Worm (Caenorhabditis elegans) whole organism, L3 larva: Measurements from ENCODE around the gene sph-1.

Experiments
- ZK546.5 ChIP-seq: sonication (generic microtip); optimal IDR thresholded peaks from 2 replicates; lab custom pipeline; 2017; ENCODE audit warnings: missing biosample characterization, missing genetic modification characterization
- ceh-82 ChIP-seq: fragments of 150-350 bp; optimal IDR thresholded peaks from 2 replicates; lab custom pipeline; 2014; ENCODE audit warnings: missing biosample characterization, missing genetic modification characterization
- fkh-2 ChIP-seq: fragments of 150-350 bp; optimal IDR thresholded peaks from 2 replicates; lab custom pipeline; 2014; ENCODE audit warnings: missing biosample characterization, missing genetic modification reagents, missing genetic modification characterization
- fos-1 ChIP-seq: fragments of 150-350 bp; optimal IDR thresholded peaks from 2 replicates; lab custom pipeline; 2014; ENCODE audit warnings: missing biosample characterization, missing genetic modification characterization
- jun-1 ChIP-seq: fragments of 150-350 bp; optimal IDR thresholded peaks from 2 replicates; lab custom pipeline; 2014; ENCODE audit warnings: missing biosample characterization, missing genetic modification reagents, missing genetic modification characterization
- nhr-11 ChIP-seq: fragments of 150-350 bp; optimal IDR thresholded peaks from 2 replicates; lab custom pipeline; 2014; ENCODE audit warnings: missing biosample characterization, missing genetic modification characterization
- tbx-2 ChIP-seq: sonication (generic microtip); optimal IDR thresholded peaks from 2 replicates; lab custom pipeline; 2016; ENCODE audit warnings: mild to moderate bottlenecking, missing genetic modification characterization, missing compliant biosample characterization
- unc-62 ChIP-seq: fragments of 150-350 bp; sonication (generic microtip); optimal IDR thresholded peaks from 4 replicates; lab custom pipeline; 2014; ENCODE audit warnings: missing biosample characterization, missing genetic modification reagents, missing genetic modification characterization
- zag-1 ChIP-seq: fragments of 150-350 bp; optimal IDR thresholded peaks from 2 replicates; lab custom pipeline; 2014; ENCODE audit warnings: missing biosample characterization, missing genetic modification characterization

ce11 chrIV:8173610-8174009 is 40.3 kb upstream of the sph-1 start:
- TF ChIP-seq ZK546.5 (tag; lab: Kevin White, UChicago), result no peak
- TF ChIP-seq ceh-82 (tag; lab: Kevin White, UChicago), result no peak
- no peak for TF ChIP-seq tbx-2
- TF ChIP-seq zag-1 (tag; lab: Kevin White, UChicago), result no peak
- no peak for TF ChIP-seq fkh-2
- TF ChIP-seq unc-62 (GFP tag; lab: Kevin White, UChicago), result no peak
- TF ChIP-seq fos-1, result no peak
- no peak for TF ChIP-seq nhr-11 (tag; lab: Kevin White, UChicago)
- TF ChIP-seq jun-1, result no peak
